Fruit fly (Drosophila melanogaster) whole organism, prepupa: Measurements from ENCODE around the gene Nepl6.

ENCODE experiments used
- CG11762 ChIP-seq: fragments of 200-800 bp; sonication (Bioruptor generic); optimal IDR thresholded peaks from 3 replicates; lab custom pipeline; 2016; ENCODE audit warnings: missing biosample characterization, missing genetic modification characterization; ENCODE audit not compliant: insufficient read depth
- CG11902 ChIP-seq: fragments of 200-800 bp; sonication (Bioruptor generic); optimal IDR thresholded peaks from 3 replicates; lab custom pipeline; 2016; ENCODE audit warnings: missing biosample characterization, missing genetic modification characterization
- CG6163 ChIP-seq: fragments of 200-800 bp; sonication (Bioruptor generic); IDR thresholded peaks from 3 replicates; pipeline ENCODE4 v1.3.6; 2022; ENCODE audit warnings: missing biosample characterization, missing genetic modification characterization
- Hr39 ChIP-seq: fragments of 200-800 bp; sonication (Bioruptor generic); optimal IDR thresholded peaks from 2 replicates; lab custom pipeline; 2016; ENCODE audit warnings: missing biosample characterization, missing genetic modification characterization

DNA sequence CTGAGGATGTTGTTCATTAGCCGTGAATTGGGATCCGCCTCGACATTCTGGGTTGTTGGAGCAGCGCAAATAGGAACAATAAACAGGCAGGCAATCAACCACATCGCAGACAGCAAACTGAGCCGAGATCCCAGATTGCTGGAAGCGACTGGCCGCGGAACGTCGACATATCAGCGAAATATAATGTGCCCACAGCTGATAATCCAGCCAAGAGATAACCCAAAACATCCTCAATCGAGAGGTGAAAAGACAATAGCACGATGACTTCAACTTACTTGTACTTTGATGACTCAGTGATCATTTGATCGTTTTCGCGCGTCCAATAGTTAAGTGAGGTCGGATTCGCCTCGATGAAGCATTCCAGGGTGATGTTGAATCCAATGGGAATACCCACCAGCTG, at the start of gene Nepl6:
- TF ChIP-seq Hr39 (GFP tag; lab: Kevin White, UChicago) (no peak), CG11762 (GFP tag; lab: Kevin White, UChicago) (no peak), CG6163 (GFP tag; lab: Robert Waterston, UW) (no peak), CG11902 (GFP tag; lab: Kevin White, UChicago) (no peak)
